Worm (Caenorhabditis elegans): ENCODE measurements around the gene flp-1.
"Not testable (repeated sequence)": the region's sequence is repeated elsewhere in the genome, so short reads cannot be mapped to it uniquely, and the experiment has no call there.

flp-1 gene

ce11 chrIV:9130605-9131004 lies 13.9 kb upstream of the flp-1 start:
- no peak for TF ChIP-seq unc-62 (GFP tag; optimal IDR thresholded peaks at IDR 0.05)

DNA sequence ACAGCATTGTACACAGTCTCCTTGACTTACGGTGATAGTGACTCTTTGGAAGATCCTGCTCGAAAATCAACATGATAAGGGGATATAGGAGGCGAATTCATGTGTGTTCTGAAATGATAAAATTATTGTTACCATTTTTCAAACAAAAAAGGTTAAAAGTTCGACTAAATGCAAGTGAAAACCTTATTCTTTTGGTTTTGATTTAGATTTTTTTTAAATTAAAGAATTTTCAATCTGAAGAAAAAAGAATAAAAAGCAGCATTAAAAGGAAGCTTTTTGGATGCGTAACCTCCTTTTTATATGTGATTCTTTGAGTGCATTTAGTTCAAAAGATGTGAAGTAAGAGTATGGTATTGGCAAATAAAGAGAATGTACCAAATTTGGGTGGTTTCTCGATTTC lies 9.1 kb upstream of the flp-1 start, which contains the start of gene delm-1:
TSS of gene delm-1 (minus strand) at position 101 of the 400 bp plus-strand sequence.
- no peak for TF ChIP-seq unc-62 (GFP tag; optimal IDR thresholded peaks at IDR 0.05)

- no peak for TF ChIP-seq unc-62 (GFP tag; optimal IDR thresholded peaks at IDR 0.05)
Observed at ce11 chrIV:9140172-9140805, 4.2 kb upstream of the flp-1 start.

- no peak for TF ChIP-seq unc-62 (GFP tag; optimal IDR thresholded peaks at IDR 0.05)
Observed at ce11 chrIV:9146111-9146510, 1.6 kb downstream of the flp-1 start, which contains the start of gene daf-10. TSS of gene daf-10 (minus strand) at chrIV:9146211.

DNA sequence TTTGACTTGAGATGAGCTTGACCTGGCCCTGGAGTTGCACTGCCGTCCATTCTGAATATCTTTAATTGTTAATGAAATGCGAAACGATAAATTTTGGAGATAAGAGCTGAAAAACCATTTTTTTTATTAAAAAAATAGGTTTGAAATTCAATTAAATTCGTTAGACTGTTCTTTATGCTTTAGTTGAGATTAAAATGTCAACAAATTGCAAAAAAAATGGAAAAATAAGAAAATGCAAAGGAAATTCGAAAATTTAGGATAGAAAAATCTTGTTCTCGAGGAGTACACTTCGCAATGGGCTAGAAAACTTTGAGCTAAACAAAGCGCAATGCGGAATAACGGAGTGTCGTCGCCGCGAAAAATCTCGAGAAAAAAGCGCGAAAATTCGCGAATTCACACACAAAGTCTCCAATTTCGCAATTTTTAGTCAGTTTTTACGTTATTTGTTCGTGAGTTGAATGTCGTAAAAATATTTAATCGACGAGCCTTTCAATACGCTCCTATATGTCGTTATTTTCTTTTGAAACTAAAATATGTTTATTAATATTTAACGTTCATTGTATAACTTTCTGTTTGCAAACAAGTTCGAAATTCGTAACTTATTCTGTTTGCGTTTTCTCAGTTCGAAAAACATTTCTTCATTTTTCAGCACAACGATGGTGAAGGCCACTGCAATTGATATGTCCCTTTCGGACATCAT lies 2.5 kb downstream of the flp-1 start, which contains the start of the genes rpb-12 and aly-2:
TSS of gene rpb-12 (minus strand) at position 51 of the 700 bp plus-strand sequence.
TSS of gene aly-2 (plus strand) at position 650 of the 700 bp plus-strand sequence.
- TF ChIP-seq unc-62 (GFP tag; optimal IDR thresholded peaks at IDR 0.05): no peak

DNA sequence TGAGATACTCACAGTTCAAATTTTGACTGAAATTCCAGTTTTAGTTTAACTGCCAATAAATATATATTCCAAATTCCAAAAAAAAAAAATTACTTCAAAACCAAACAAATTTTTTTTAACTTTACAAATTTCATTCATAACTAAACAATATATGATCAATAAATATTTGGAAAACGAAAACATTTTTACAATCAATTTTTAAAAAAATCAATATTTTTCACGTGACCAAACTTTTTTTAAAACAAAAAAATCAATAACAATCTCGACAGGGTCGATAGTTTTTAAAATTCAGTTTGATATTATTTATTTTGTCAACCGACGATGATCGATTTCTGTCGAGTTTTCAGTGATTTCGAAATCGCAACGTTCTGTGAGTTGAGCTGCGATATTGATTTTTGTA lies 5.7 kb downstream of the flp-1 start, which contains the start of gene F23B2.7:
TSS of gene F23B2.7 (plus strand) at position 301 of the 400 bp plus-strand sequence.
- TF ChIP-seq unc-62 (GFP tag; optimal IDR thresholded peaks at IDR 0.05): no peak

- no peak for TF ChIP-seq unc-62 (GFP tag; optimal IDR thresholded peaks at IDR 0.05)
Observed at ce11 chrIV:9154263-9154662, 9.8 kb downstream of the flp-1 start, which contains the start of gene F23B2.10. TSS of gene F23B2.10 (minus strand) at chrIV:9154363.

- TF ChIP-seq unc-62 (GFP tag; optimal IDR thresholded peaks at IDR 0.05): no peak
Observed at ce11 chrIV:9158969-9159800, 14.7 kb downstream of the flp-1 start, which contains the start of gene pcp-3. TSS of gene pcp-3 (minus strand) at chrIV:9159019.

- no peak for TF ChIP-seq unc-62 (GFP tag; optimal IDR thresholded peaks at IDR 0.05)
Observed at ce11 chrIV:9159863-9160262, 15.4 kb downstream of the flp-1 start.

DNA sequence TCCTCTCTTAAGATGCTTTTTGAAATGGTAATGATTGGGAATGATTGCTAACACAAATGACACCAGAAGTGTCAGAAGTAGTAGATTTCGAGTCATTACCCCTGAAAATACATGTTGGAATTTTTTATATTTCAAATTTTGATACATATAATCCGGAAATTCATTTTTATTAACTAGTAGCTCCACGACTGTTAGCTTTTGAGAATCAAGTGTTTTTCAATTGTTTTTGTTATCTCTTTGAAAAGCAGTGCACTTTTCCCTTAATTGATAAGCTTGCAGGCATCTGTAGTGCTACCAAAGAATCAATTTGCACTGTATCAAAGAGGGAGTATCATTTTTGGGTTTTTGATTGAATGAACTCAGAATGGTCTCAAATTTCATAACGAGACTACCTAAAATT lies 20.5 kb downstream of the flp-1 start, which contains the start of gene pcp-2:
TSS of gene pcp-2 (minus strand) at position 101 of the 400 bp plus-strand sequence.
- no peak for TF ChIP-seq unc-62 (GFP tag; optimal IDR thresholded peaks at IDR 0.05)

DNA sequence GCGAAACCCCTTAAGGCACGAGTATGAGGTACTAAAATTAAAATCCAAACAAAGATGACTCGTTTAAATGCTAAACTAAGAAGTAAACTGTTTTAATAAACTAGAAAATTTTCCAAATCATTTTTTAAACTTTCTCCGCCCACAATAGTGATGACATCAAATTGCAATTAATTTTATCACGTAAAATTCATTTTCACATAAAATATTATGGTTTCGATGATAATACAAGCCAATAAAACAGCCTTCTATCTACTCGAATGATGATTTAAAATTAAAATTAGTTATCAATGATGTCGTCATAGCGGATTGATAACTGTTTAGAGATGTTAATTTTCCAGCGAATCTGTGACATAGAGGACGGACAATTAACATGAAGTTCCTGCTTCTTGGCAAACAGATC lies 21.2 kb downstream of the flp-1 start, which contains the start of gene C07C7.3:
TSS of gene C07C7.3 (plus strand) at position 371 of the 400 bp plus-strand sequence.
- no peak for TF ChIP-seq unc-62 (GFP tag; optimal IDR thresholded peaks at IDR 0.05)

- no peak for TF ChIP-seq unc-62 (GFP tag; optimal IDR thresholded peaks at IDR 0.05)
Observed at ce11 chrIV:9169764-9170163, 25.3 kb downstream of the flp-1 start.

- TF ChIP-seq unc-62 (GFP tag; optimal IDR thresholded peaks at IDR 0.05): no peak
Observed at ce11 chrIV:9184547-9184946, 40.0 kb downstream of the flp-1 start, which contains the start of gene C07C7.1. TSS of gene C07C7.1 (plus strand) at chrIV:9184847.

DNA sequence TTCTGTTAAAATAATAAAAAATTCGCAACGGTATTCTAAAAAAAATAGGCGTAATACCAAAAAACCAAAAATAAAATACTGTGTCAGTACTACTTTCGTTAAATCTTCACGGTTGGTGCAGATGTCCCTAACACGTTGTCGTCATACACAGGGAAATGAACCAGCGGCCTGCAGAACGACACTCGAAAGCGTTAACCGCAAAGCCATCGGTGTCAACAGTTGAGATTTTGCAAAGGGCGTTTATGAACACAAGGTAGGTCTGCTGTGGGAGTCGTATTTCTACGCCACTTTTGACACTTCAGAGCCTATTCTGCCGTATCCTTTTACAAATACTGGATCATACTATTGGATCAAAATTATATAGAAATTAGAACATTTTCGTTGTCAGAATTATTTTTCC lies 46.7 kb downstream of the flp-1 start:
- TF ChIP-seq unc-62 (GFP tag; optimal IDR thresholded peaks at IDR 0.05): no peak

DNA sequence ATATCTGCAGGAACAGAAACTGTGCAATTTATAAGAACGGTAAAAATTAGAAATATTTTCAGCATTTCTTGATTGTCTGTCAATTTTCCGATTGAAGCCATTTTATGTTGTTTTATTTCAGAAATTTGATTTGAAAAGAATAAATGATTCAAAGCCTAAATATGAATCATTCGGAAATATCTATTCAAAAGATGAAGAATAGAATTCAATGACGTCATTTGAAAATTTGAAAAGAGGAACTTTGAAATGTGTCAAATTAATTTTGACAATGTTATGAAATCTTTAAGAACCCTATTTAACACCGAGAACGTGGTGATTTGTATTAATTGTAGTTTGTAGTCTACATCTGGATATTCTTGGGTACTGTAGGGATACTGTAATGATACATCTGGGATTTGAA lies 48.0 kb downstream of the flp-1 start, which contains the start of gene C46C2.5:
TSS of gene C46C2.5 (minus strand) at position 101 of the 400 bp plus-strand sequence.
- no peak for TF ChIP-seq unc-62 (GFP tag; optimal IDR thresholded peaks at IDR 0.05)

DNA sequence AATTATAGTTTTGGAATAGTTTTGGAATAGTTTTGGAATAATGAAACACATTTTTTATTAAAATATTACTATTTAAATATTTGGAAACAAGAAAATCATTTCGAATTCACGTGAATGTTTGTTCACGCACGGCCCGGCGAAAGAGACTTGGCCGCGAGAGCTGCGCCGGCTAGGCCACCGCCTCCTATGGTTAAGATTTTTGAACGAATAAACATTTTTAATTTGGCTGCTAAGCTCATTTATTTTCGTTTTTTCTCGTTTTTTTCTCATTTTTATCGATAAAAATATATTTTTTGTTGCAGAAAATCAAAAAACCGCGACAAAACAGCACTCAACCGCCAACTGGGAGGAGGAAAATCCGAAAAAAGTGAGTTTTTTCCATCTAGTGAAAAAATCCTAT lies 50.0 kb downstream of the flp-1 start, which contains the start of gene C46C2.7:
TSS of gene C46C2.7 (plus strand) at position 301 of the 400 bp plus-strand sequence.
- not testable (repeated sequence) for TF ChIP-seq unc-62 (GFP tag; optimal IDR thresholded peaks at IDR 0.05)
